Fruit fly (Drosophila melanogaster) whole organism, embryonic: ENCODE results near the gene cpb.

Experiments
- Antp ChIP-seq: fragments of 200-800 bp; sonication (Bioruptor generic); optimal IDR thresholded peaks from 3 replicates; lab custom pipeline; 2016; ENCODE audit warnings: missing biosample characterization, missing genetic modification characterization
- Bdp1 ChIP-seq: fragments of 200-800 bp; sonication (Bioruptor generic); optimal IDR thresholded peaks from 3 replicates; lab custom pipeline; 2016; ENCODE audit warnings: missing biosample characterization, missing genetic modification characterization
- CG10267 ChIP-seq: fragments of 200-800 bp; sonication (Bioruptor generic); optimal IDR thresholded peaks from 2 replicates; lab custom pipeline; 2018; ENCODE audit warnings: missing biosample characterization, mild to moderate bottlenecking, missing genetic modification characterization, moderate library complexity
- CG10366 ChIP-seq: fragments of 200-800 bp; sonication (Bioruptor generic); IDR thresholded peaks from 2 replicates; pipeline ENCODE4 v1.3.6; 2022; ENCODE audit warnings: missing biosample characterization, missing genetic modification characterization
- CG12659 ChIP-seq: fragments of 200-800 bp; sonication (Bioruptor generic); optimal IDR thresholded peaks from 3 replicates; lab custom pipeline; 2017; ENCODE audit warnings: mild to moderate bottlenecking, missing biosample characterization, missing genetic modification reagents, missing genetic modification characterization
- CG12744 ChIP-seq: fragments of 200-800 bp; sonication (Bioruptor generic); optimal IDR thresholded peaks from 2 replicates; lab custom pipeline; 2016; ENCODE audit warnings: missing biosample characterization, missing genetic modification characterization
- CG13624 ChIP-seq: fragments of 200-800 bp; sonication (Bioruptor generic); optimal IDR thresholded peaks from 2 replicates; lab custom pipeline; 2016; ENCODE audit warnings: missing biosample characterization, missing genetic modification characterization
- CG14710 ChIP-seq: fragments of 200-800 bp; sonication (Bioruptor generic); optimal IDR thresholded peaks from 3 replicates; lab custom pipeline; 2019; ENCODE audit warnings: missing biosample characterization, mild to moderate bottlenecking, missing genetic modification characterization, moderate library complexity
- CG15073 ChIP-seq: fragments of 200-800 bp; sonication (Bioruptor generic); optimal IDR thresholded peaks from 2 replicates; lab custom pipeline; 2016; ENCODE audit warnings: missing biosample characterization, missing genetic modification characterization
- CG15514 ChIP-seq: fragments of 200-800 bp; sonication (Bioruptor generic); optimal IDR thresholded peaks from 3 replicates; lab custom pipeline; 2017; ENCODE audit warnings: missing biosample characterization, missing genetic modification characterization, mild to moderate bottlenecking, moderate library complexity, missing genetic modification reagents
- CG16813 ChIP-seq: fragments of 200-800 bp; sonication (Bioruptor generic); IDR thresholded peaks from 3 replicates; pipeline ENCODE4 v1.3.6; 2022; ENCODE audit warnings: missing biosample characterization, missing genetic modification characterization; ENCODE audit not compliant: partially characterized antibody
- CG17385 ChIP-seq: fragments of 200-800 bp; sonication (Bioruptor generic); optimal IDR thresholded peaks from 3 replicates; lab custom pipeline; 2018; ENCODE audit warnings: missing biosample characterization, mild to moderate bottlenecking, missing genetic modification characterization
- CG18262 ChIP-seq: fragments of 200-800 bp; optimal IDR thresholded peaks from 3 replicates; lab custom pipeline; 2019; ENCODE audit warnings: missing biosample characterization, mild to moderate bottlenecking, missing genetic modification characterization, moderate library complexity
- CG18476 ChIP-seq: fragments of 200-800 bp; sonication (Bioruptor generic); optimal IDR thresholded peaks from 2 replicates; lab custom pipeline; 2016; ENCODE audit warnings: missing biosample characterization, mild to moderate bottlenecking, missing genetic modification characterization
- CG18764 ChIP-seq: fragments of 200-800 bp; sonication (Bioruptor generic); optimal IDR thresholded peaks from 3 replicates; lab custom pipeline; 2016; ENCODE audit warnings: missing biosample characterization, missing genetic modification characterization
- CG2116 ChIP-seq: fragments of 200-800 bp; sonication (Bioruptor generic); optimal IDR thresholded peaks from 3 replicates; lab custom pipeline; 2018; ENCODE audit warnings: missing biosample characterization, mild to moderate bottlenecking, missing genetic modification characterization
- CG2712 ChIP-seq: fragments of 200-800 bp; optimal IDR thresholded peaks from 3 replicates; lab custom pipeline; 2019; ENCODE audit warnings: missing biosample characterization, mild to moderate bottlenecking, missing genetic modification characterization, moderate library complexity
- CG4360 ChIP-seq: fragments of 200-800 bp; sonication (Bioruptor generic); IDR thresholded peaks from 2 replicates; pipeline ENCODE4 v1.3.6; 2022; ENCODE audit warnings: missing biosample characterization, missing genetic modification characterization
- CG43689 ChIP-seq: fragments of 200-800 bp; sonication (Bioruptor generic); IDR thresholded peaks from 2 replicates; pipeline ENCODE4 v1.3.6; 2022; ENCODE audit warnings: missing biosample characterization, missing genetic modification characterization
- CG9817 ChIP-seq: fragments of 200-800 bp; sonication (Bioruptor generic); optimal IDR thresholded peaks from 2 replicates; lab custom pipeline; 2018; ENCODE audit warnings: missing biosample characterization, mild to moderate bottlenecking, missing genetic modification characterization, moderate library complexity
- CG9932 ChIP-seq: fragments of 200-800 bp; sonication (Bioruptor generic); IDR thresholded peaks from 2 replicates; pipeline ENCODE4 v1.3.6; 2022; ENCODE audit warnings: missing biosample characterization, missing genetic modification characterization
- Camta ChIP-seq: fragments of 200-800 bp; sonication (Bioruptor generic); optimal IDR thresholded peaks from 2 replicates; lab custom pipeline; 2016; ENCODE audit warnings: missing biosample characterization, missing genetic modification characterization
- Dp ChIP-seq: fragments of 200-800 bp; sonication (Bioruptor generic); optimal IDR thresholded peaks from 2 replicates; lab custom pipeline; 2018; ENCODE audit warnings: missing biosample characterization, mild to moderate bottlenecking, missing genetic modification characterization, moderate library complexity
- E2f2 ChIP-seq: fragments of 200-800 bp; sonication (Bioruptor generic); IDR thresholded peaks from 2 replicates; pipeline ENCODE4 v1.3.6; 2022; ENCODE audit warnings: missing biosample characterization, missing genetic modification characterization
- Eip74EF ChIP-seq, 2 experiments: fragments of 200-800 bp in 1 of 2; fragments of >200 bp in 1 of 2; sonication (Bioruptor generic) in 1 of 2; optimal IDR thresholded peaks; 2 replicates each; lab custom pipeline; 2017 to 2019; ENCODE audit warnings: missing biosample characterization in 2 of 2, missing genetic modification characterization in 2 of 2, mild to moderate bottlenecking in 1 of 2, moderate library complexity in 1 of 2
- MTF-1 ChIP-seq: fragments of 200-800 bp; sonication (Bioruptor generic); optimal IDR thresholded peaks from 2 replicates; lab custom pipeline; 2018; ENCODE audit warnings: missing biosample characterization, mild to moderate bottlenecking, missing genetic modification characterization, borderline replicate concordance
- Spps ChIP-seq: fragments of 200-800 bp; sonication (Bioruptor generic); optimal IDR thresholded peaks from 2 replicates; lab custom pipeline; 2018; ENCODE audit warnings: missing biosample characterization, mild to moderate bottlenecking, missing genetic modification characterization
- YL-1 ChIP-seq: fragments of 200-800 bp; sonication (Bioruptor generic); optimal IDR thresholded peaks from 3 replicates; lab custom pipeline; 2017; ENCODE audit warnings: missing biosample characterization, mild to moderate bottlenecking, missing genetic modification characterization
- bbx ChIP-seq: fragments of 200-800 bp; sonication (Bioruptor generic); IDR thresholded peaks from 2 replicates; pipeline ENCODE4 v1.3.6; 2022; ENCODE audit warnings: missing biosample characterization, missing genetic modification characterization; ENCODE audit not compliant: partially characterized antibody
- cato ChIP-seq: fragments of 200-800 bp; sonication (Bioruptor generic); optimal IDR thresholded peaks from 2 replicates; lab custom pipeline; 2016; ENCODE audit warnings: missing biosample characterization, missing genetic modification characterization, borderline replicate concordance
- dmrt11E ChIP-seq: fragments of 200-800 bp; sonication (Bioruptor generic); optimal IDR thresholded peaks from 3 replicates; lab custom pipeline; 2018; ENCODE audit warnings: missing biosample characterization, mild to moderate bottlenecking, missing genetic modification characterization, moderate library complexity
- eyg ChIP-seq: fragments of 200-800 bp; sonication (Bioruptor generic); optimal IDR thresholded peaks from 3 replicates; lab custom pipeline; 2016; ENCODE audit warnings: missing biosample characterization, missing genetic modification characterization
- fru ChIP-seq: fragments of >200 bp; optimal IDR thresholded peaks from 2 replicates; lab custom pipeline; 2017
- hkb ChIP-seq, 2 experiments: fragments of 200-800 bp in 1 of 2; fragments of >200 bp in 1 of 2; sonication (Bioruptor generic) in 1 of 2; IDR thresholded peaks in 1 of 2; optimal IDR thresholded peaks in 1 of 2; 2 replicates each; pipeline versions ENCODE4 v1.3.6 to Lab custom; 2017 to 2022; ENCODE audit warnings: missing biosample characterization in 1 of 2, missing genetic modification characterization in 1 of 2
- lov ChIP-seq, 2 experiments: fragments of 200-800 bp in 1 of 2; fragments of >200 bp in 1 of 2; sonication (Bioruptor generic) in 1 of 2; IDR thresholded peaks in 1 of 2; optimal IDR thresholded peaks in 1 of 2; 2 replicates in 1 of 2; 3 replicates in 1 of 2; pipeline versions ENCODE4 v1.3.6 to Lab custom; 2017 to 2022; ENCODE audit warnings: missing biosample characterization in 1 of 2, missing genetic modification characterization in 1 of 2
- nerfin-1 ChIP-seq: fragments of 200-800 bp; sonication (Bioruptor generic); optimal IDR thresholded peaks from 3 replicates; lab custom pipeline; 2019; ENCODE audit warnings: missing biosample characterization, mild to moderate bottlenecking, missing genetic modification characterization, moderate library complexity
- pfk ChIP-seq: fragments of 200-800 bp; sonication (Bioruptor generic); optimal IDR thresholded peaks from 2 replicates; lab custom pipeline; 2018; ENCODE audit warnings: missing biosample characterization, mild to moderate bottlenecking, missing genetic modification characterization, moderate library complexity
- prd ChIP-seq, 3 experiments: fragments of >200 bp in 2 of 3; fragments of 200-800 bp in 1 of 3; sonication (Bioruptor generic) in 1 of 3; optimal IDR thresholded peaks in 2 of 3; IDR thresholded peaks in 1 of 3; 2 replicates in 2 of 3; 3 replicates in 1 of 3; pipeline versions ENCODE4 v1.3.6 to Lab custom; 2017 to 2022; ENCODE audit warnings: missing biosample characterization in 1 of 3, missing genetic modification characterization in 1 of 3
- pzg ChIP-seq: fragments of 200-800 bp; sonication (Bioruptor generic); optimal IDR thresholded peaks from 3 replicates; lab custom pipeline; 2018; ENCODE audit warnings: missing biosample characterization, mild to moderate bottlenecking, missing genetic modification characterization, moderate library complexity
- sna ChIP-seq: fragments of 200-800 bp; sonication (Bioruptor generic); IDR thresholded peaks from 2 replicates; pipeline ENCODE4 v1.3.6; 2022; ENCODE audit warnings: missing biosample characterization, missing genetic modification characterization; ENCODE audit not compliant: partially characterized antibody
- so ChIP-seq: fragments of 200-800 bp; sonication (Bioruptor generic); IDR thresholded peaks from 3 replicates; pipeline ENCODE4 v1.3.6; 2022; ENCODE audit warnings: missing biosample characterization, missing genetic modification characterization
- sr ChIP-seq: fragments of 200-800 bp; sonication (Bioruptor generic); IDR thresholded peaks from 3 replicates; pipeline ENCODE4 v1.3.6; 2022; ENCODE audit warnings: missing biosample characterization, missing genetic modification characterization
- unpg ChIP-seq: fragments of 200-800 bp; sonication (Bioruptor generic); optimal IDR thresholded peaks from 3 replicates; lab custom pipeline; 2018; ENCODE audit warnings: missing biosample characterization, mild to moderate bottlenecking, missing genetic modification characterization, moderate library complexity
- vnd ChIP-seq: fragments of 200-800 bp; sonication (Bioruptor generic); IDR thresholded peaks from 3 replicates; pipeline ENCODE4 v1.3.6; 2022; ENCODE audit warnings: missing biosample characterization, missing genetic modification characterization; ENCODE audit not compliant: partially characterized antibody
- vvl ChIP-seq: fragments of 200-800 bp; sonication (Bioruptor generic); IDR thresholded peaks from 2 replicates; pipeline ENCODE4 v1.3.6; 2022; ENCODE audit warnings: missing biosample characterization, missing genetic modification characterization
- wor ChIP-seq: fragments of 200-800 bp; sonication (Bioruptor generic); IDR thresholded peaks from 2 replicates; pipeline ENCODE4 v1.3.6; 2022; ENCODE audit warnings: missing biosample characterization, missing genetic modification characterization
- zfh1 ChIP-seq: fragments of 200-800 bp; sonication (Bioruptor generic); IDR thresholded peaks from 3 replicates; pipeline ENCODE4 v1.3.6; 2022; ENCODE audit warnings: missing biosample characterization, missing genetic modification characterization
- zfh2 ChIP-seq: fragments of 200-800 bp; sonication (Bioruptor generic); optimal IDR thresholded peaks from 2 replicates; lab custom pipeline; 2016; ENCODE audit warnings: missing biosample characterization, missing genetic modification characterization

cpb gene

DNA sequence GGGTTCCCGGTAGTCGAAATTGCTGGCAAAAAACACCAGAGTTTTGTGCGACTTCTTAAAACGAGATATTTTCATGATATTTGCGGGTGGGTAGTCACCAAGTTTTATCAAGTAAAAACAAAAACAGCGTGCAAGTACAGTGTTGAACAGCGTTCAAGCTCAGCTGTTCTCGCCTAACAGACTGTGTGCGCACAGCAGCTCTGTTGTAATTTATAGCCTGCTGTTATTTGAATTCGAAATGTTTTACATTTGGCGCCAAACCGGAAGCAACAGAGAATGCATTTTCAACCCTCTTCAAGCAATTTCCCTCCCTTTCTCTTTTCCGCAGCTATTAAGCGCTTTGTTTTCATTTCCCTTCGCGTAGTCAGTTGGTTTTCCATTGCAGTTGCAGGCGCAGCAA, 27.5 kb downstream of the cpb start, which contains the start of the genes CG17652 and CG17646 (continued):
- no peak for TF ChIP-seq CG43689 (GFP tag; lab: Robert Waterston, UW)
- no peak for TF ChIP-seq dmrt11E (tag; lab: Kevin White, UChicago)
- TF ChIP-seq cato (GFP tag; lab: Kevin White, UChicago): no peak
- no peak for TF ChIP-seq CG9932 (GFP tag; lab: Robert Waterston, UW)
- peak; percentile 47; the same call in 1 of the 3 replicates for TF ChIP-seq sr (GFP tag; lab: Robert Waterston, UW)
- TF ChIP-seq fru: no peak
- no peak for TF ChIP-seq CG13624 (GFP tag; lab: Kevin White, UChicago)
- peak; percentile 11 for TF ChIP-seq CG14710
- TF ChIP-seq CG18262 (tag; lab: Kevin White, UChicago): peak; percentile 9
- TF ChIP-seq YL-1: no peak
- no peak for TF ChIP-seq eyg
- TF ChIP-seq vvl (GFP tag; lab: Robert Waterston, UW): peak; percentile 35; the same call in 1 of the 2 replicates
- TF ChIP-seq CG12659 (GFP tag; lab: Kevin White, UChicago): peak; percentile 6
- peak; percentile 13 for TF ChIP-seq CG15514 (GFP tag; lab: Kevin White, UChicago)
- TF ChIP-seq bbx (GFP tag; lab: Robert Waterston, UW): no peak
- no peak for TF ChIP-seq CG18476 (GFP tag; lab: Kevin White, UChicago)
- TF ChIP-seq CG2712: peak; percentile 13
- peak; percentile 30 for TF ChIP-seq hkb (optimal IDR thresholded peaks at IDR 0.05; lab: Kevin White, UChicago)
- TF ChIP-seq hkb (GFP tag; IDR thresholded peaks at IDR 0.05; lab: Robert Waterston, UW): no peak
- peak; percentile 90 for TF ChIP-seq CG10267 (tag; lab: Kevin White, UChicago)
- no peak for TF ChIP-seq CG16813 (GFP tag; lab: Robert Waterston, UW)
- peak in 1 of 2 experiments; percentile 64 for TF ChIP-seq Eip74EF (GFP tag; optimal IDR thresholded peaks at IDR 0.05; lab: Kevin White, UChicago)
- TF ChIP-seq CG2116 (GFP tag; lab: Kevin White, UChicago): peak; percentile 67
- TF ChIP-seq so (GFP tag; lab: Robert Waterston, UW): no peak
- TF ChIP-seq CG10366 (GFP tag; lab: Robert Waterston, UW): no peak
- no peak for TF ChIP-seq CG18764 (GFP tag; lab: Kevin White, UChicago)
- no peak for TF ChIP-seq zfh2 (GFP tag; lab: Kevin White, UChicago)
- no peak for TF ChIP-seq pfk (GFP tag; lab: Kevin White, UChicago)
- peak; percentile 44 for TF ChIP-seq CG17385 (GFP tag; lab: Kevin White, UChicago)
- peak; percentile 65 for TF ChIP-seq pzg (GFP tag; lab: Kevin White, UChicago)
- TF ChIP-seq unpg (GFP tag; lab: Kevin White, UChicago): no peak
- no peak for TF ChIP-seq Spps (tag; lab: Kevin White, UChicago)
- TF ChIP-seq MTF-1 (GFP tag; lab: Kevin White, UChicago): peak; percentile 3
- TF ChIP-seq vnd (GFP tag; lab: Robert Waterston, UW): no peak
- TF ChIP-seq CG15073 (GFP tag; lab: Kevin White, UChicago): no peak
- TF ChIP-seq lov (optimal IDR thresholded peaks at IDR 0.05; lab: Kevin White, UChicago): no peak
- TF ChIP-seq lov (GFP tag; IDR thresholded peaks at IDR 0.05; lab: Robert Waterston, UW): 0 out of 3 replicates have a peak, but pooled peaks have one; percentile 52
- peak; percentile 75 for TF ChIP-seq Dp (GFP tag; lab: Kevin White, UChicago)
- TF ChIP-seq prd (optimal IDR thresholded peaks at IDR 0.05; lab: Kevin White, UChicago): no peak
- TF ChIP-seq prd (GFP tag; IDR thresholded peaks at IDR 0.05; lab: Robert Waterston, UW): no peak
- 0 out of 3 replicates have a peak, but pooled peaks have one; percentile 31 for TF ChIP-seq zfh1 (GFP tag; lab: Robert Waterston, UW)
- no peak for TF ChIP-seq Bdp1 (GFP tag; lab: Kevin White, UChicago)
- no peak for TF ChIP-seq CG9817
- no peak for TF ChIP-seq wor
- peak; percentile 91 for TF ChIP-seq E2f2 (GFP tag; lab: Robert Waterston, UW)
- TF ChIP-seq nerfin-1: peak; percentile 14
- TF ChIP-seq CG12744 (GFP tag; lab: Kevin White, UChicago): no peak
- no peak for TF ChIP-seq CG4360
- 0 out of 2 replicates have a peak, but pooled peaks have one; percentile 25 for TF ChIP-seq sna (GFP tag; lab: Robert Waterston, UW)
- no peak for TF ChIP-seq Antp (GFP tag; lab: Kevin White, UChicago)
- no peak for TF ChIP-seq Camta (GFP tag; lab: Kevin White, UChicago)
